Worm (Caenorhabditis elegans) whole organism, young adult: ENCODE results near the gene B0554.2.

ENCODE experiments used
- B0019.2 ChIP-seq: fragments of 200-800 bp; sonication (Bioruptor generic); conservative IDR thresholded peaks from 2 replicates; pipeline ENCODE4 v1.3.6; 2022; ENCODE audit warnings: missing genetic modification reagents, missing genetic modification characterization, missing compliant biosample characterization
- B0035.1 ChIP-seq: sonication (generic microtip); optimal IDR thresholded peaks from 2 replicates; lab custom pipeline; 2016; ENCODE audit warnings: missing genetic modification characterization, mild to moderate bottlenecking, missing compliant biosample characterization, missing genotype, missing genetic modification reagents
- B0336.3 ChIP-seq: fragments of 200-800 bp; sonication (Bioruptor generic); IDR thresholded peaks from 2 replicates; pipeline ENCODE4 v1.3.6; 2022; ENCODE audit warnings: missing genetic modification characterization, missing compliant biosample characterization
- C17E4.6 ChIP-seq: fragments of 200-800 bp; sonication (Bioruptor generic); IDR thresholded peaks from 2 replicates; pipeline ENCODE4 v1.3.6; 2022; ENCODE audit warnings: missing genetic modification reagents, missing genetic modification characterization, missing compliant biosample characterization
- D2030.7 ChIP-seq: fragments of 200-800 bp; sonication (Bioruptor generic); IDR thresholded peaks from 2 replicates; pipeline ENCODE4 v1.3.6; 2022; ENCODE audit warnings: missing genetic modification reagents, missing genetic modification characterization, missing compliant biosample characterization
- F10E7.11 ChIP-seq: sonication (generic microtip); optimal IDR thresholded peaks from 2 replicates; lab custom pipeline; 2017; ENCODE audit warnings: mild to moderate bottlenecking, missing genetic modification characterization, moderate library complexity, missing compliant biosample characterization
- F23B12.7 ChIP-seq: sonication (generic microtip); optimal IDR thresholded peaks from 2 replicates; lab custom pipeline; 2017; ENCODE audit warnings: missing genetic modification characterization, mild to moderate bottlenecking, missing compliant biosample characterization, antibody characterized with exemption, moderate library complexity; ENCODE audit not compliant: insufficient read depth
- F52B5.7 ChIP-seq: sonication (generic microtip); optimal IDR thresholded peaks from 2 replicates; lab custom pipeline; 2016; ENCODE audit warnings: mild to moderate bottlenecking, missing genetic modification characterization, missing compliant biosample characterization
- K12H6.12 ChIP-seq: fragments of 200-800 bp; sonication (Bioruptor generic); optimal IDR thresholded peaks from 2 replicates; lab custom pipeline; 2018; ENCODE audit warnings: mild to moderate bottlenecking, missing genetic modification characterization, missing compliant biosample characterization
- T26A5.8 ChIP-seq: sonication (generic microtip); optimal IDR thresholded peaks from 2 replicates; lab custom pipeline; 2016; ENCODE audit warnings: missing genetic modification characterization, missing compliant biosample characterization
- Y95B8A.8 ChIP-seq: fragments of 200-800 bp; sonication (Bioruptor generic); IDR thresholded peaks from 2 replicates; pipeline ENCODE4 v1.3.6; 2022; ENCODE audit warnings: missing genetic modification reagents, missing genetic modification characterization, missing compliant biosample characterization
- ZK185.1 ChIP-seq: sonication (generic microtip); optimal IDR thresholded peaks from 2 replicates; lab custom pipeline; 2016; ENCODE audit warnings: mild to moderate bottlenecking, missing genetic modification characterization, missing compliant biosample characterization; ENCODE audit not compliant: poor library complexity, severe bottlenecking
- ama-1 ChIP-seq, 3 experiments: fragments of 150-350 bp in 1 of 3; sonication (generic microtip) in 2 of 3; optimal IDR thresholded peaks; 2 replicates each; lab custom pipeline; 2014 to 2018; ENCODE audit warnings: missing biosample characterization in 2 of 3, missing genetic modification characterization in 2 of 3, missing genetic modification reagents in 2 of 3
- athp-1 ChIP-seq: sonication (generic microtip); optimal IDR thresholded peaks from 2 replicates; lab custom pipeline; 2017; ENCODE audit warnings: mild to moderate bottlenecking, missing genetic modification characterization, missing compliant biosample characterization
- attf-6 ChIP-seq: fragments of 200-800 bp; sonication (Bioruptor generic); IDR thresholded peaks from 2 replicates; pipeline ENCODE4 v1.3.6; 2022; ENCODE audit warnings: missing genetic modification reagents, missing genetic modification characterization, missing compliant biosample characterization
- cebp-1 ChIP-seq, 2 experiments: fragments of 200-800 bp in 1 of 2; sonication (Bioruptor generic) in 1 of 2; sonication (generic microtip) in 1 of 2; IDR thresholded peaks in 1 of 2; optimal IDR thresholded peaks in 1 of 2; 2 replicates each; pipeline versions ENCODE4 v1.3.6 to Lab custom; 2017 to 2022; ENCODE audit warnings: missing compliant biosample characterization in 2 of 2, missing genetic modification characterization in 2 of 2, mild to moderate bottlenecking in 1 of 2, missing genetic modification reagents in 1 of 2, moderate library complexity in 1 of 2
- ceh-100 ChIP-seq: fragments of 200-800 bp; sonication (Bioruptor generic); IDR thresholded peaks from 2 replicates; pipeline ENCODE4 v1.3.6; 2022; ENCODE audit warnings: missing genetic modification reagents, missing genetic modification characterization, missing compliant biosample characterization
- ceh-91 ChIP-seq: fragments of 200-800 bp; sonication (Bioruptor generic); IDR thresholded peaks from 2 replicates; pipeline ENCODE4 v1.3.6; 2022; ENCODE audit warnings: missing genetic modification reagents, missing genetic modification characterization, missing compliant biosample characterization
- chd-7 ChIP-seq: sonication (generic microtip); optimal IDR thresholded peaks from 2 replicates; lab custom pipeline; 2016; ENCODE audit warnings: mild to moderate bottlenecking, missing genetic modification characterization, moderate library complexity, missing compliant biosample characterization
- egl-18 ChIP-seq: fragments of 200-800 bp; sonication (Bioruptor generic); IDR thresholded peaks from 2 replicates; pipeline ENCODE4 v1.3.6; 2022; ENCODE audit warnings: missing genetic modification reagents, missing genetic modification characterization, missing compliant biosample characterization
- ekl-4 ChIP-seq: fragments of 200-800 bp; sonication (Bioruptor generic); IDR thresholded peaks from 2 replicates; pipeline ENCODE4 v1.3.6; 2022; ENCODE audit warnings: missing genetic modification reagents, missing genetic modification characterization, missing compliant biosample characterization
- gei-17 ChIP-seq: fragments of 200-800 bp; sonication (Bioruptor generic); optimal IDR thresholded peaks from 2 replicates; lab custom pipeline; 2018; ENCODE audit warnings: mild to moderate bottlenecking, missing genetic modification characterization, missing compliant biosample characterization
- hlh-26 ChIP-seq: fragments of 200-800 bp; sonication (Bioruptor generic); conservative IDR thresholded peaks from 2 replicates; pipeline ENCODE4 v1.3.6; 2022; ENCODE audit warnings: missing genetic modification reagents, missing genetic modification characterization, missing compliant biosample characterization
- lag-1 ChIP-seq: fragments of 200-800 bp; sonication (Bioruptor generic); IDR thresholded peaks from 2 replicates; pipeline ENCODE4 v1.3.6; 2022; ENCODE audit warnings: missing genetic modification reagents, missing genetic modification characterization, missing compliant biosample characterization
- lsl-1 ChIP-seq: fragments of 200-800 bp; sonication (Bioruptor generic); optimal IDR thresholded peaks from 2 replicates; lab custom pipeline; 2018; ENCODE audit warnings: mild to moderate bottlenecking, missing genetic modification characterization, moderate library complexity, missing compliant biosample characterization
- madf-6 ChIP-seq: fragments of 200-800 bp; sonication (Bioruptor generic); IDR thresholded peaks from 2 replicates; pipeline ENCODE4 v1.3.6; 2022; ENCODE audit warnings: missing genetic modification reagents, missing genetic modification characterization, missing compliant biosample characterization
- madf-8 ChIP-seq: fragments of 200-800 bp; sonication (Bioruptor generic); conservative IDR thresholded peaks from 2 replicates; pipeline ENCODE4 v1.3.6; 2022; ENCODE audit warnings: missing genetic modification reagents, missing genetic modification characterization, missing compliant biosample characterization
- mxl-1 ChIP-seq: sonication (generic microtip); optimal IDR thresholded peaks from 2 replicates; lab custom pipeline; 2016; ENCODE audit warnings: missing genetic modification characterization, missing compliant biosample characterization
- nhr-179 ChIP-seq: sonication (generic microtip); optimal IDR thresholded peaks from 2 replicates; lab custom pipeline; 2016; ENCODE audit warnings: mild to moderate bottlenecking, missing genetic modification characterization, missing compliant biosample characterization
- nhr-90 ChIP-seq: sonication (generic microtip); optimal IDR thresholded peaks from 2 replicates; lab custom pipeline; 2016; ENCODE audit warnings: missing genotype, mild to moderate bottlenecking, missing genetic modification characterization, missing compliant biosample characterization
- pha-4 ChIP-seq: fragments of 150-350 bp; sonication (generic microtip); optimal IDR thresholded peaks from 2 replicates; lab custom pipeline; 2014; ENCODE audit warnings: missing biosample characterization, missing genetic modification reagents, missing genetic modification characterization
- rcor-1 ChIP-seq: fragments of 200-800 bp; sonication (Bioruptor generic); IDR thresholded peaks from 2 replicates; pipeline ENCODE4 v1.3.6; 2022; ENCODE audit warnings: missing genetic modification reagents, missing genetic modification characterization, missing compliant biosample characterization
- rec-8 ChIP-seq, 2 experiments: sonication (generic microtip); optimal IDR thresholded peaks; 2 replicates each; lab custom pipeline; 2016; ENCODE audit warnings: mild to moderate bottlenecking in 2 of 2, missing genetic modification characterization in 2 of 2, missing genetic modification reagents in 2 of 2, missing genotype in 2 of 2, missing biosample characterization in 1 of 2, missing compliant biosample characterization in 1 of 2, moderate library complexity in 1 of 2
- sdz-38 ChIP-seq: sonication (generic microtip); optimal IDR thresholded peaks from 2 replicates; lab custom pipeline; 2016; ENCODE audit warnings: missing genotype, missing genetic modification characterization, missing compliant biosample characterization
- sea-2 ChIP-seq: fragments of 200-800 bp; sonication (Bioruptor generic); IDR thresholded peaks from 2 replicates; pipeline ENCODE4 v1.3.6; 2022; ENCODE audit warnings: missing genetic modification characterization, missing compliant biosample characterization
- snpc-1.3 ChIP-seq: sonication (generic microtip); optimal IDR thresholded peaks from 2 replicates; lab custom pipeline; 2017; ENCODE audit warnings: missing genetic modification characterization, mild to moderate bottlenecking, missing compliant biosample characterization, antibody characterized with exemption, moderate library complexity, missing genotype, missing genetic modification reagents; ENCODE audit not compliant: insufficient read depth
- tbp1 ChIP-seq: fragments of 200-800 bp; sonication (Bioruptor generic); optimal IDR thresholded peaks from 2 replicates; lab custom pipeline; 2018; ENCODE audit warnings: mild to moderate bottlenecking, missing genetic modification characterization, missing compliant biosample characterization
- unc-130 ChIP-seq: sonication (generic microtip); optimal IDR thresholded peaks from 2 replicates; lab custom pipeline; 2016; ENCODE audit warnings: missing genetic modification reagents, missing genetic modification characterization, missing compliant biosample characterization
- zfh-2 ChIP-seq: fragments of 200-800 bp; sonication (Bioruptor generic); conservative IDR thresholded peaks from 2 replicates; pipeline ENCODE4 v1.3.6; 2022; ENCODE audit warnings: missing genetic modification reagents, missing genetic modification characterization, missing compliant biosample characterization
- ztf-22 ChIP-seq: fragments of 200-800 bp; sonication (Bioruptor generic); optimal IDR thresholded peaks from 2 replicates; lab custom pipeline; 2018; ENCODE audit warnings: mild to moderate bottlenecking, missing genetic modification characterization, moderate library complexity, missing compliant biosample characterization
- ztf-26 ChIP-seq: sonication (generic microtip); optimal IDR thresholded peaks from 2 replicates; lab custom pipeline; 2017; ENCODE audit warnings: missing genetic modification characterization, missing compliant biosample characterization
- ztf-28 ChIP-seq: fragments of 200-800 bp; sonication (Bioruptor generic); IDR thresholded peaks from 2 replicates; pipeline ENCODE4 v1.3.6; 2022; ENCODE audit warnings: missing genetic modification reagents, missing genetic modification characterization, missing compliant biosample characterization

Gene B0554.2

ce11 chrV:439183-439749, 5.3 kb downstream of the B0554.2 start:
- TF ChIP-seq ekl-4 (GFP tag; lab: Robert Waterston, UW) (no peak), F10E7.11 (tag; lab: Kevin White, UChicago) (no peak), mxl-1 (tag; lab: Kevin White, UChicago) (no peak), B0019.2 (no peak), Y95B8A.8 (GFP tag; lab: Robert Waterston, UW) (no peak), ceh-100 (GFP tag; lab: Robert Waterston, UW) (no peak), zfh-2 (GFP tag; lab: Robert Waterston, UW) (no peak), unc-130 (GFP tag; lab: Kevin White, UChicago) (no peak), sdz-38 (no peak), T26A5.8 (tag; lab: Kevin White, UChicago) (no peak), chd-7 (tag; lab: Kevin White, UChicago) (no peak), rcor-1 (GFP tag; lab: Robert Waterston, UW) (no peak), B0336.3 (no peak), F23B12.7 (tag; lab: Kevin White, UChicago) (no peak)

- TF ChIP-seq pha-4 (tag; lab: Kevin White, UChicago) = no peak
- TF ChIP-seq F52B5.7 (tag; lab: Kevin White, UChicago) = no peak
- no peak for TF ChIP-seq ztf-22 (GFP tag; lab: Kevin White, UChicago)
- no peak for TF ChIP-seq mxl-1 (tag; lab: Kevin White, UChicago)
- TF ChIP-seq Y95B8A.8 (GFP tag; lab: Robert Waterston, UW) = no peak
- TF ChIP-seq hlh-26 = no peak
- TF ChIP-seq ceh-91 (GFP tag; lab: Robert Waterston, UW) = no peak
- TF ChIP-seq zfh-2 (GFP tag; lab: Robert Waterston, UW) = no peak
- no peak for TF ChIP-seq madf-8 (GFP tag; lab: Robert Waterston, UW)
- no peak for TF ChIP-seq D2030.7
- no peak for TF ChIP-seq ztf-28 (GFP tag; lab: Robert Waterston, UW)
- no peak for TF ChIP-seq rcor-1 (GFP tag; lab: Robert Waterston, UW)
Measured at ce11 chrV:440923-441322, 6.9 kb downstream of the B0554.2 start, which contains the start of gene B0554.7. Gene B0554.7, minus strand, starts transcription at chrV:441023.

DNA sequence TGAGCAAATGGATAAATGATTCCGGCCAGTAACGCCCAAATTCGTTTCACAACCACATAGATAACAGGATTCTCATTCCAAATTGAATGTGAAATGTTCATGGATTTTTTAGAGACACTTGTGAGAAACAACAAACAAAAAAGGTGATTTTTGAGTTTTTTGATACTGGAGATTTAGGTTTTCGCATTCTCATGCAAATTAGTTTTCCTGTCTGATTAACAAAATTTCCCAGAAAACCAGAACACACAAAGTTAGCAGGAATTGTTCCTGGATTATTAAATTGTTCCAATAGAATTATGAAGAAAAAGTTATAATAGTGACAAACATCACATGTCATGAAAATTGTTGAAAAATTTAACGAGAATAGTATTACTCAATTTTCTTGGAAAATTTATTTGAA, 9.2 kb downstream of the B0554.2 start, which contains the start of gene srh-33:
TSS of gene srh-33 (minus strand) at position 101 of the 400 bp plus-strand sequence.
- TF ChIP-seq madf-6 (GFP tag; lab: Robert Waterston, UW) = no peak
- no peak for TF ChIP-seq gei-17
- TF ChIP-seq sea-2 (GFP tag; lab: Robert Waterston, UW) = no peak

DNA sequence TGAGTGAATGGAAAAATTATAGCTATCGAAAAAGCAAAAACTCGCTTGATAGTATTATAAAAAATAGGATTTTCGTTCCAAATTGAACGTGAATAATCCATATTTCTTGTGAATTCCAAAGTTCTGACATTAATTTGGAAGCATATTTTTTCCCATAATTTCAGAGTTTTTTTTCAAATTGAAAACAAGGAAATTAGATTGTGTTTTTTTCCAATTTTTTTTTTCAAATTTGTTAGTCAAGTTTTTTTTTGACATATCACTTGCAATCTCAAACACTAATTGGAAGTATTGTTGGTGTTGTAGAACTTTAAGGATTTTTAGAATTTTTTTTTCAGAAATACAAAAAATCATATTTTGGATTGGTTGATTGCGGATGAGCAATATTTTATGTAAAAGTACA, 12.6 kb downstream of the B0554.2 start, which contains the start of gene srh-34:
TSS of gene srh-34 (minus strand) at position 101 of the 400 bp plus-strand sequence.
- no peak for TF ChIP-seq athp-1
- no peak for TF ChIP-seq lag-1 (GFP tag; lab: Robert Waterston, UW)
- TF ChIP-seq ama-1 (optimal IDR thresholded peaks at IDR 0.05; lab: Kevin White, UChicago) = no peak
- TF ChIP-seq ama-1 (GFP tag; optimal IDR thresholded peaks at IDR 0.05; lab: Kevin White, UChicago) = no peak
- TF ChIP-seq C17E4.6 (GFP tag; lab: Robert Waterston, UW) = no peak
- no peak for TF ChIP-seq ZK185.1 (tag; lab: Kevin White, UChicago)
- no peak for TF ChIP-seq tbp1
- TF ChIP-seq B0035.1 = no peak
- no peak for TF ChIP-seq ekl-4 (GFP tag; lab: Robert Waterston, UW)
- no peak for TF ChIP-seq K12H6.12 (tag; lab: Kevin White, UChicago)
- no peak for TF ChIP-seq cebp-1 (GFP tag; IDR thresholded peaks at IDR 0.05; lab: Robert Waterston, UW)
- TF ChIP-seq cebp-1 (tag; optimal IDR thresholded peaks at IDR 0.05; lab: Kevin White, UChicago) = no peak
- TF ChIP-seq snpc-1.3 = no peak
- TF ChIP-seq rec-8 (tag; optimal IDR thresholded peaks at IDR 0.05; lab: Kevin White, UChicago) = no peak
- no peak for TF ChIP-seq lsl-1
- TF ChIP-seq ztf-26 (tag; lab: Kevin White, UChicago) = no peak
- no peak for TF ChIP-seq attf-6 (GFP tag; lab: Robert Waterston, UW)
- no peak for TF ChIP-seq B0336.3
- no peak for TF ChIP-seq nhr-179
- no peak for TF ChIP-seq egl-18
- no peak for TF ChIP-seq nhr-90
